Worm (Caenorhabditis elegans): Measurements from ENCODE around the gene W07G1.1.

ce11 chrII:13962319-13962718 lies 22.9 kb upstream of the W07G1.1 start, which contains the start of gene rpi-1:
- no peak for TF ChIP-seq ama-1 (optimal IDR thresholded peaks at IDR 0.05)
- no peak for TF ChIP-seq tbx-11 (GFP tag; IDR thresholded peaks at IDR 0.05)
- TF ChIP-seq hmbx-1 (tag; optimal IDR thresholded peaks at IDR 0.05) = no peak
- no peak for TF ChIP-seq F13C5.2 (tag; optimal IDR thresholded peaks at IDR 0.05)
- TF ChIP-seq ceh-13 (GFP tag; optimal IDR thresholded peaks at IDR 0.05) = no peak
- no peak for TF ChIP-seq aly-1 (tag; optimal IDR thresholded peaks at IDR 0.05)
- no peak for TF ChIP-seq flt-1 (GFP tag; IDR thresholded peaks at IDR 0.05)
- TF ChIP-seq hmg-4 (GFP tag; optimal IDR thresholded peaks at IDR 0.05) = no peak
- no peak for TF ChIP-seq ets-7 (tag; optimal IDR thresholded peaks at IDR 0.05)
- TF ChIP-seq ceh-36 (tag; optimal IDR thresholded peaks at IDR 0.05) = no peak
- no peak for TF ChIP-seq sea-1 (GFP tag; conservative IDR thresholded peaks at IDR 0.05)
- no peak for TF ChIP-seq tra-4 (tag; optimal IDR thresholded peaks at IDR 0.05)
- TF ChIP-seq hnd-1 (tag; optimal IDR thresholded peaks at IDR 0.05) = no peak

All from whole organism, early embryonic.